Fruit fly (Drosophila melanogaster) whole organism, embryonic: ENCODE data around the gene rt.

Experiments used
- Awh ChIP-seq: fragments of 200-800 bp; sonication (Bioruptor generic); IDR thresholded peaks from 2 replicates; pipeline ENCODE4, ENCODE4 v1.3.6; 2022; ENCODE audit warnings: missing biosample characterization, missing genetic modification characterization
- CG10274 ChIP-seq: fragments of 200-800 bp; sonication (Bioruptor generic); optimal IDR thresholded peaks from 3 replicates; lab custom pipeline; 2017; ENCODE audit warnings: missing biosample characterization, mild to moderate bottlenecking, missing genetic modification characterization
- CG10565 ChIP-seq: fragments of 200-800 bp; sonication (Bioruptor generic); optimal IDR thresholded peaks from 3 replicates; lab custom pipeline; 2016; ENCODE audit warnings: missing biosample characterization, mild to moderate bottlenecking, missing genetic modification characterization
- CG10979 ChIP-seq: fragments of 200-800 bp; sonication (Bioruptor generic); optimal IDR thresholded peaks from 2 replicates; lab custom pipeline; 2018; ENCODE audit warnings: missing biosample characterization, mild to moderate bottlenecking, missing genetic modification characterization, moderate library complexity
- CG17359 ChIP-seq: fragments of 200-800 bp; sonication (Bioruptor generic); optimal IDR thresholded peaks from 3 replicates; lab custom pipeline; 2018; ENCODE audit warnings: missing biosample characterization, mild to moderate bottlenecking, missing genetic modification characterization, moderate library complexity
- CG18476 ChIP-seq: fragments of 200-800 bp; sonication (Bioruptor generic); optimal IDR thresholded peaks from 2 replicates; lab custom pipeline; 2016; ENCODE audit warnings: missing biosample characterization, mild to moderate bottlenecking, missing genetic modification characterization
- CG2875 ChIP-seq: fragments of 200-800 bp; sonication (Bioruptor generic); optimal IDR thresholded peaks from 2 replicates; lab custom pipeline; 2017; ENCODE audit warnings: missing biosample characterization, mild to moderate bottlenecking, missing genetic modification characterization, missing genetic modification reagents
- CG32772 ChIP-seq: fragments of 200-800 bp; sonication (Bioruptor generic); IDR thresholded peaks from 2 replicates; pipeline ENCODE4 v1.3.6; 2022; ENCODE audit warnings: missing biosample characterization, missing genetic modification characterization
- CG3281 ChIP-seq: fragments of 200-800 bp; sonication (Bioruptor generic); optimal IDR thresholded peaks from 3 replicates; lab custom pipeline; 2017; ENCODE audit warnings: missing biosample characterization, mild to moderate bottlenecking, missing genetic modification characterization
- CG3995 ChIP-seq: fragments of 200-800 bp; sonication (Bioruptor generic); optimal IDR thresholded peaks from 3 replicates; lab custom pipeline; 2016; ENCODE audit warnings: missing biosample characterization, missing genetic modification characterization
- CG7556 ChIP-seq: fragments of 200-800 bp; sonication (Bioruptor generic); optimal IDR thresholded peaks from 2 replicates; lab custom pipeline; 2017; ENCODE audit warnings: missing biosample characterization, mild to moderate bottlenecking, missing genetic modification characterization
- CG7987 ChIP-seq: fragments of 200-800 bp; sonication (Bioruptor generic); optimal IDR thresholded peaks from 2 replicates; lab custom pipeline; 2018; ENCODE audit warnings: missing biosample characterization, mild to moderate bottlenecking, missing genetic modification characterization, moderate library complexity
- Doc2 ChIP-seq: fragments of 200-800 bp; sonication (Bioruptor generic); IDR thresholded peaks from 2 replicates; pipeline ENCODE4 v1.3.6; 2022; ENCODE audit warnings: missing biosample characterization, missing genetic modification characterization
- Drgx ChIP-seq: fragments of 200-800 bp; sonication (Bioruptor generic); IDR thresholded peaks from 2 replicates; pipeline ENCODE4 v1.3.6; 2022; ENCODE audit warnings: missing biosample characterization, missing genetic modification characterization
- Ets65A ChIP-seq: fragments of 200-800 bp; sonication (Bioruptor generic); peaks from one replicate; lab custom pipeline; 2016; ENCODE audit warnings: missing biosample characterization, missing genetic modification characterization
- GATAe ChIP-seq: fragments of 200-800 bp; sonication (Bioruptor generic); conservative IDR thresholded peaks from 2 replicates; pipeline ENCODE4 v1.3.6; 2022; ENCODE audit warnings: missing biosample characterization, missing genetic modification characterization
- Gsc ChIP-seq: fragments of 200-800 bp; sonication (Bioruptor generic); IDR thresholded peaks from 2 replicates; pipeline ENCODE4 v1.3.6; 2022; ENCODE audit warnings: missing biosample characterization, missing genetic modification characterization
- HLH54F ChIP-seq: fragments of 200-800 bp; sonication (Bioruptor generic); optimal IDR thresholded peaks from 3 replicates; lab custom pipeline; 2016; ENCODE audit warnings: missing biosample characterization, missing genetic modification characterization
- Hr39 ChIP-seq: fragments of >200 bp; optimal IDR thresholded peaks from 2 replicates; lab custom pipeline; 2017
- Lhr ChIP-seq: fragments of 200-800 bp; sonication (Bioruptor generic); optimal IDR thresholded peaks from 3 replicates; lab custom pipeline; 2017; ENCODE audit warnings: mild to moderate bottlenecking, missing biosample characterization, missing genetic modification reagents, missing genetic modification characterization
- MTF-1 ChIP-seq: fragments of 200-800 bp; sonication (Bioruptor generic); optimal IDR thresholded peaks from 2 replicates; lab custom pipeline; 2018; ENCODE audit warnings: missing biosample characterization, mild to moderate bottlenecking, missing genetic modification characterization, borderline replicate concordance
- Med ChIP-seq: fragments of 200-800 bp; sonication (Bioruptor generic); peaks from one replicate; lab custom pipeline; 2016; ENCODE audit warnings: missing biosample characterization, missing genetic modification characterization, mild to moderate bottlenecking, inconsistent platforms, moderate library complexity
- Rfx ChIP-seq: fragments of 200-800 bp; sonication (Bioruptor generic); IDR thresholded peaks from 2 replicates; pipeline ENCODE4 v1.3.6; 2022; ENCODE audit warnings: missing biosample characterization, missing genetic modification characterization
- Side ChIP-seq: fragments of 200-800 bp; sonication (Bioruptor generic); optimal IDR thresholded peaks from 2 replicates; lab custom pipeline; 2016; ENCODE audit warnings: missing biosample characterization, missing genetic modification characterization
- aop ChIP-seq: fragments of 200-800 bp; sonication (Bioruptor generic); IDR thresholded peaks from 2 replicates; pipeline ENCODE4 v1.3.6; 2022; ENCODE audit warnings: missing biosample characterization, missing genetic modification characterization
- ara ChIP-seq: fragments of 200-800 bp; sonication (Bioruptor generic); IDR thresholded peaks from 2 replicates; pipeline ENCODE4 v1.3.6; 2022; ENCODE audit warnings: missing biosample characterization, missing genetic modification characterization
- chinmo ChIP-seq: fragments of 200-800 bp; sonication (Bioruptor generic); IDR thresholded peaks from 4 replicates; pipeline ENCODE4 v1.3.6; 2022; ENCODE audit warnings: missing biosample characterization, missing genetic modification characterization; ENCODE audit not compliant: partially characterized antibody
- chn ChIP-seq: fragments of 200-800 bp; sonication (Bioruptor generic); optimal IDR thresholded peaks from 2 replicates; lab custom pipeline; 2016; ENCODE audit warnings: missing biosample characterization, missing genetic modification characterization
- ci ChIP-seq: fragments of 200-800 bp; sonication (Bioruptor generic); IDR thresholded peaks from 3 replicates; pipeline ENCODE4 v1.3.6; 2022; ENCODE audit warnings: missing biosample characterization, missing genetic modification characterization
- crol ChIP-seq: fragments of 200-800 bp; sonication (Bioruptor generic); IDR thresholded peaks from 2 replicates; pipeline ENCODE4 v1.3.6; 2022; ENCODE audit warnings: missing biosample characterization, missing genetic modification characterization
- dmrt99B ChIP-seq: fragments of 200-800 bp; sonication (Bioruptor generic); optimal IDR thresholded peaks from 2 replicates; lab custom pipeline; 2018; ENCODE audit warnings: missing biosample characterization, mild to moderate bottlenecking, missing genetic modification characterization, moderate library complexity
- fd96Cb ChIP-seq: fragments of 200-800 bp; sonication (Bioruptor generic); optimal IDR thresholded peaks from 2 replicates; lab custom pipeline; 2018; ENCODE audit warnings: missing biosample characterization, mild to moderate bottlenecking, missing genetic modification characterization, moderate library complexity
- hkb ChIP-seq, 2 experiments: fragments of 200-800 bp in 1 of 2; fragments of >200 bp in 1 of 2; sonication (Bioruptor generic) in 1 of 2; IDR thresholded peaks in 1 of 2; optimal IDR thresholded peaks in 1 of 2; 2 replicates each; pipeline versions ENCODE4 v1.3.6 to Lab custom; 2017 to 2022; ENCODE audit warnings: missing biosample characterization in 1 of 2, missing genetic modification characterization in 1 of 2
- lov ChIP-seq, 2 experiments: fragments of 200-800 bp in 1 of 2; fragments of >200 bp in 1 of 2; sonication (Bioruptor generic) in 1 of 2; IDR thresholded peaks in 1 of 2; optimal IDR thresholded peaks in 1 of 2; 2 replicates in 1 of 2; 3 replicates in 1 of 2; pipeline versions ENCODE4 v1.3.6 to Lab custom; 2017 to 2022; ENCODE audit warnings: missing biosample characterization in 1 of 2, missing genetic modification characterization in 1 of 2
- sens ChIP-seq: fragments of 200-800 bp; sonication (Bioruptor generic); peaks from one replicate; lab custom pipeline; 2016; ENCODE audit warnings: missing biosample characterization, missing genetic modification characterization
- sisA ChIP-seq: fragments of 200-800 bp; sonication (Bioruptor generic); IDR thresholded peaks from 2 replicates; pipeline ENCODE4 v1.3.6; 2022; ENCODE audit warnings: missing biosample characterization, missing genetic modification characterization
- sna ChIP-seq: fragments of 200-800 bp; sonication (Bioruptor generic); IDR thresholded peaks from 2 replicates; pipeline ENCODE4 v1.3.6; 2022; ENCODE audit warnings: missing biosample characterization, missing genetic modification characterization; ENCODE audit not compliant: partially characterized antibody
- so ChIP-seq: fragments of 200-800 bp; sonication (Bioruptor generic); IDR thresholded peaks from 3 replicates; pipeline ENCODE4 v1.3.6; 2022; ENCODE audit warnings: missing biosample characterization, missing genetic modification characterization
- twi ChIP-seq: fragments of 200-800 bp; optimal IDR thresholded peaks from 2 replicates; lab custom pipeline; 2019; ENCODE audit warnings: missing biosample characterization, mild to moderate bottlenecking, missing genetic modification characterization, moderate library complexity

The rt gene

dm6 chr3L:11549432-11549831 lies 38.1 kb downstream of the rt start:
- no peak for TF ChIP-seq Doc2 (GFP tag; lab: Robert Waterston, UW)
- peak; percentile 74 for TF ChIP-seq Hr39
- 0 out of 3 replicates have a peak, but pooled peaks have one; percentile 24 for TF ChIP-seq ci
- no peak for TF ChIP-seq ara (GFP tag; lab: Robert Waterston, UW)
- TF ChIP-seq Drgx, result 0 out of 2 replicates have a peak, but pooled peaks have one; percentile 28
- no peak for TF ChIP-seq CG7987 (GFP tag; lab: Kevin White, UChicago)
- TF ChIP-seq, all 482 proteins: peak for 3

dm6 chr3L:11548009-11548408 lies 39.6 kb downstream of the rt start:
- TF ChIP-seq chn (GFP tag; lab: Kevin White, UChicago) (no peak), dmrt99B (no peak), Lhr (GFP tag; lab: Kevin White, UChicago) (no peak), Med (GFP tag; lab: Kevin White, UChicago) (peak; percentile 16), CG10274 (GFP tag; lab: Kevin White, UChicago) (no peak), Rfx (GFP tag; lab: Robert Waterston, UW) (no peak), twi (tag; lab: Kevin White, UChicago) (no peak), CG32772 (GFP tag; lab: Robert Waterston, UW) (no peak), sens (no peak), sisA (GFP tag; lab: Robert Waterston, UW) (no peak), HLH54F (GFP tag; lab: Kevin White, UChicago) (no peak), GATAe (GFP tag; lab: Robert Waterston, UW) (no peak), Awh (GFP tag; lab: Robert Waterston, UW) (peak; percentile 18; the same call in 1 of the 2 replicates), Ets65A (peak; percentile 52), hkb (optimal IDR thresholded peaks at IDR 0.05; lab: Kevin White, UChicago) (no peak), hkb (GFP tag; IDR thresholded peaks at IDR 0.05; lab: Robert Waterston, UW) (no peak), ara (GFP tag; lab: Robert Waterston, UW) (peak; percentile 25; the same call in 1 of the 2 replicates), chinmo (GFP tag; lab: Robert Waterston, UW) (no peak), Side (no peak), MTF-1 (GFP tag; lab: Kevin White, UChicago) (no peak), aop (GFP tag; lab: Robert Waterston, UW) (no peak), CG3281 (GFP tag; lab: Kevin White, UChicago) (no peak), crol (peak; percentile 27; the same call in 1 of the 2 replicates), CG18476 (GFP tag; lab: Kevin White, UChicago) (no peak), CG2875 (no peak), CG10565 (no peak), sna (no peak), Gsc (GFP tag; lab: Robert Waterston, UW) (no peak), CG17359 (no peak), fd96Cb (tag; lab: Kevin White, UChicago) (no peak), CG10979 (tag; lab: Kevin White, UChicago) (no peak), CG7556 (no peak), lov (optimal IDR thresholded peaks at IDR 0.05; lab: Kevin White, UChicago) (no peak), lov (GFP tag; IDR thresholded peaks at IDR 0.05; lab: Robert Waterston, UW) (0 out of 3 replicates have a peak, but pooled peaks have one; percentile 33), CG3995 (GFP tag; lab: Kevin White, UChicago) (no peak), so (0 out of 3 replicates have a peak, but pooled peaks have one; percentile 60)
